Worm (Caenorhabditis elegans) whole organism, mixed stage, embryonic: ENCODE measurements around the gene ZC443.2.

Source experiments
- ceh-39 ChIP-seq: fragments of 150-350 bp; optimal IDR thresholded peaks from 2 replicates; lab custom pipeline; 2014; ENCODE audit warnings: missing biosample characterization, missing genetic modification characterization
- cnd-1 ChIP-seq: fragments of 200-800 bp; sonication (Bioruptor generic); optimal IDR thresholded peaks from 2 replicates; lab custom pipeline; 2018; ENCODE audit warnings: mild to moderate bottlenecking, missing genetic modification characterization, missing compliant biosample characterization
- elt-1 ChIP-seq: sonication (generic microtip); optimal IDR thresholded peaks from 2 replicates; lab custom pipeline; 2017; ENCODE audit warnings: missing genetic modification characterization, mild to moderate bottlenecking, missing compliant biosample characterization, antibody characterized with exemption, moderate library complexity, borderline replicate concordance; ENCODE audit not compliant: insufficient read depth
- lsy-2 ChIP-seq: fragments of 150-350 bp; optimal IDR thresholded peaks from 2 replicates; lab custom pipeline; 2014; ENCODE audit warnings: missing biosample characterization, missing genetic modification characterization
- mab-5 ChIP-seq: fragments of 150-350 bp; optimal IDR thresholded peaks from 2 replicates; lab custom pipeline; 2014; ENCODE audit warnings: missing biosample characterization, missing genetic modification characterization
- nhr-12 ChIP-seq: fragments of 150-350 bp; optimal IDR thresholded peaks from 2 replicates; lab custom pipeline; 2014; ENCODE audit warnings: missing biosample characterization, missing genetic modification characterization
- nhr-237 ChIP-seq: fragments of 150-350 bp; optimal IDR thresholded peaks from 2 replicates; lab custom pipeline; 2014; ENCODE audit warnings: missing biosample characterization, missing genetic modification characterization
- pha-4 ChIP-seq: fragments of 150-350 bp; optimal IDR thresholded peaks from 2 replicates; lab custom pipeline; 2018; ENCODE audit warnings: missing biosample characterization, missing genetic modification reagents, missing genetic modification characterization
- unc-62 ChIP-seq: fragments of 150-350 bp; optimal IDR thresholded peaks from 2 replicates; lab custom pipeline; 2014; ENCODE audit warnings: missing biosample characterization, missing genetic modification reagents, missing genetic modification characterization

DNA sequence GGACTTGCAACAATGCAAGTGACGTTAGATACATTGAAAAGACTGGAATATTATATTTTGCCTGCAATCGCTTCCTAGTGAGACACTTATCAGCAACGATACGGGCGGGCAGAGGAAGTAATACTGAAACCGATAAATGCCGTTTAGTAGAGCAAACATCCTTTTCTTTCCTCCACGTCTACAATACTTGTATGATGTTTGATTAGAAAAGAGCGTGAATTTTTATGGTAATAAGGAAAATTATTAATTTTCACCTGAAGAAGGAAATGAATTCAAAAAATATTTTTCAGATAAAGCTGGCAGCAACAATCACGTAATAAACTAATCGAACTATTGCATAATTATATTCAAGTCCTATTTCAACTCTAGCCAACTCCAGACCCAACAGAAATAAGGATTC lies 43.8 kb upstream of the ZC443.2 start, which contains the start of gene C44H9.7:
- TF ChIP-seq unc-62 (GFP tag; lab: Kevin White, UChicago) (no peak), lsy-2 (no peak), pha-4 (tag; lab: Kevin White, UChicago) (no peak), nhr-12 (tag; lab: Kevin White, UChicago) (no peak), nhr-237 (tag; lab: Kevin White, UChicago) (no peak), mab-5 (no peak), ceh-39 (tag; lab: Kevin White, UChicago) (no peak), elt-1 (tag; lab: Kevin White, UChicago) (no peak), cnd-1 (tag; lab: Kevin White, UChicago) (no peak)
